Fruit fly (Drosophila melanogaster) whole organism: ENCODE measurements around the gene Smyd5.

Source experiments
- CG8478 ChIP-seq: fragments of >200 bp; optimal IDR thresholded peaks from 2 replicates; lab custom pipeline; 2018; ENCODE audit warnings: inconsistent platforms
- Dll ChIP-seq: fragments of >200 bp; optimal IDR thresholded peaks from 2 replicates; lab custom pipeline; 2017
- pan ChIP-seq: fragments of >200 bp; optimal IDR thresholded peaks from 2 replicates; lab custom pipeline; 2017
- psq ChIP-seq: fragments of >200 bp; optimal IDR thresholded peaks from 2 replicates; lab custom pipeline; 2017
- usp ChIP-seq: fragments of >200 bp; optimal IDR thresholded peaks from 2 replicates; lab custom pipeline; 2017; ENCODE audit warnings: missing biosample characterization, missing genetic modification characterization, mixed read lengths

DNA sequence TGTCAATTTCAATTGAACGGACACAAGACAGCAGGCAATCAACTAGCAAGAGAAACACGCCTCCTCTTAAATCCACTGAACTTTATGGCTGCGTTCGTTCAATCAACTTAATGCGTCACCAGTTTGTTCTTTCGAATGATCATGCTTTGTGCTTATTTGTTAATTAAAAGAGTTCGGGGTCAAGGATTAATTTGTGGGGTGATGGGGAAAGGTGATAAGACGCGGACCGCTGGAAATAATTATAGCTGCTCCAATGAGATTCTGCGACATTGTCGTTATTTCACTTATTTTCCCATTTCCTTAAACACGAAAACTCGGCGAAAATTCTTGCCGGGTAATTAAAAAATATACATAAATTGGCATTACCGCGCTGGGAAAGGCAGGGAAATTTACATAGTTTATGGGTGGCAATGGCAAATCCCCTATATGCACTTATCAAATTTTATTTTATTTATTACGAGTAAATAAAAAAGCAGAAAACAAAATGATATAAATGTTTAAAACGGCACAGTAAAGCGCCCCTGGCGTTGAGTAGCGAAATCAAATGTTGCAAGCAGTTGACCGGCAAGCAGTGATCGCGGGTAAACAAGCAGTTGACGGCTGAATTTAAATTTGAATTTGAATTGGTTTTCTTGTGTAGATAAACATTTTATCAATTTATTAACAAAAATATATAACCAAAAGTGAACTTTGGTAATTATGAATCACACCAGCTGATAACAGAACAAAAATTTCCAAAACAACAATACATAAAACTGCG lies 34.0 kb downstream of the Smyd5 start:
- no peak for TF ChIP-seq CG8478 (lab: Kevin White, UChicago)
- TF ChIP-seq usp (GFP tag; lab: Kevin White, UChicago), result no peak
- no peak for TF ChIP-seq Dll (lab: Kevin White, UChicago)
- no peak for TF ChIP-seq psq
- no peak for TF ChIP-seq pan (lab: Kevin White, UChicago)
